Fruit fly (Drosophila melanogaster) S2 (cell line): ENCODE data around the gene Npc2b.

Experiments used
- CG8478 ChIP-seq: fragments of >200 bp; optimal IDR thresholded peaks from 2 replicates; lab custom pipeline; 2018
- CTCF ChIP-seq, 2 experiments: fragments of >200 bp; optimal IDR thresholded peaks; 2 replicates each; lab custom pipeline; 2018

DNA sequence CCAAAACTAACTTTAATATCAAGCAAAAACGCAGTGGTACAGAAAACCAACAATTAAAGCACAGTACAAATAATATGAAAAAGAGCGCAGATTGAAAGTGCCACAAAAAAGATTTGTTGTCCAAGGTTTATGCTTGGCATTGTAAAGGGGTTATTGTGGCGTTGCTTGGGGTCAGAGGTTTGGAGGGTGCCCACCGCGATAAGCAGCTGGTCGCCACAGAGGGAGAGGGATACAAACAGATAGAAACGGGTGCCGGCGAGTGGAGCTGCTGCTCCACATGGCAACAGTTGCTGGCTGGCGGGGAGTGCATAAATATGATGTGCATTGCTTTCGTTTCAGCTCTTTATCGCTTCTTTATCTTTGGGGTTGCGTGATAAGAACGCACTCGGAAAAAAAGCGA lies 28.9 kb upstream of the Npc2b start:
- TF ChIP-seq CG8478, result no peak
- TF ChIP-seq CTCF (optimal IDR thresholded peaks at IDR 0.05; lab: Kevin White, UChicago), result no peak
